Comparison of ENCODE assay signal across 1 fruit fly cellular context in the genomic region with DNA sequence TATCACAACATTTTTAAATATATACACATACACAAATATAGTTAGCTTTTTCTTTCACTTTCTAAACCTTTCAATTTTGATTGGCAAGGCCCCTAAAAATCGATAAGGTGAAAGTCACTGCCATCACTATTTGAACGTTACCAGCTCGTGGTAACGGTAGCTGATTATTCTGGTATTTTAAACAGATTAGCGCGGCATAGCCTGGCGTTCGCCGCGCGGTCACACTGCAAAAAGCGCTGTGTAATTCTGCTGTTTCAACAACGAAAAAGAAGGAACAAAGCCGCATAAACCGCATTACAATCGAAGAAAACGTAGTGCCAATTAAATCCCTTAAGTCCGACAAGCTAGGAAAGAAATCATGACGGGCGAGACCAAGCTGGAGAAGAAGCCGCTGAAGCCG.
TF ChIP-seq lines count a peak whose summit lies in the region.

TSS of gene Rpn1 (plus strand) at position 219 of the 400 bp plus-strand sequence.

TF ChIP-seq in whole organism, embryonic, 481 proteins besides CTCF, POLR2A, EP300 and RAD21 (continued from another document):
- TF ChIP-seq sr (GFP tag; IDR thresholded peaks at IDR 0.05; lab: Robert Waterston, UW) (no peak), stwl (tag; optimal IDR thresholded peaks at IDR 0.05; lab: Kevin White, UChicago) (peak; percentile 50), pho (GFP tag; optimal IDR thresholded peaks at IDR 0.05; lab: Kevin White, UChicago) (no peak), Rx (GFP tag; IDR thresholded peaks at IDR 0.05; lab: Robert Waterston, UW) (no peak), Dip3 (GFP tag; optimal IDR thresholded peaks at IDR 0.05; lab: Kevin White, UChicago) (no peak), CG9876 (GFP tag; optimal IDR thresholded peaks at IDR 0.05; lab: Kevin White, UChicago) (no peak), CG4282 (GFP tag; optimal IDR thresholded peaks at IDR 0.05; lab: Kevin White, UChicago) (no peak), gsb (GFP tag; IDR thresholded peaks at IDR 0.05; lab: Robert Waterston, UW) (no peak), Dek (tag; optimal IDR thresholded peaks at IDR 0.05; lab: Kevin White, UChicago) (no peak), CG6791 (GFP tag; IDR thresholded peaks at IDR 0.05; lab: Robert Waterston, UW; ENCODE audit: partially characterized antibody) (peak; percentile 62; the same call in 1 of the 3 replicates), tgo (GFP tag; IDR thresholded peaks at IDR 0.05; lab: Robert Waterston, UW) (no peak), ci (GFP tag; IDR thresholded peaks at IDR 0.05; lab: Robert Waterston, UW) (peak; percentile 49; the same call in 2 of the 3 replicates), dysf (GFP tag; IDR thresholded peaks at IDR 0.05; lab: Robert Waterston, UW) (no peak), CG6854 (GFP tag; optimal IDR thresholded peaks at IDR 0.05; lab: Kevin White, UChicago) (no peak), sd (tag; optimal IDR thresholded peaks at IDR 0.05; lab: Kevin White, UChicago) (no peak), Dad (GFP tag; optimal IDR thresholded peaks at IDR 0.05; lab: Kevin White, UChicago) (no peak), lola (GFP tag; optimal IDR thresholded peaks at IDR 0.05; lab: Kevin White, UChicago) (no peak), shn (GFP tag; optimal IDR thresholded peaks at IDR 0.05; lab: Kevin White, UChicago) (no peak), Mad (GFP tag; optimal IDR thresholded peaks at IDR 0.05; lab: Kevin White, UChicago) (no peak), salm (tag; optimal IDR thresholded peaks at IDR 0.05; lab: Kevin White, UChicago) (no peak), CG7987 (GFP tag; optimal IDR thresholded peaks at IDR 0.05; lab: Kevin White, UChicago) (no peak), Lpt (GFP tag; optimal IDR thresholded peaks at IDR 0.05; lab: Kevin White, UChicago) (no peak), Hmx (GFP tag; optimal IDR thresholded peaks at IDR 0.05; lab: Kevin White, UChicago) (no peak), cad (GFP tag; optimal IDR thresholded peaks at IDR 0.05; lab: Kevin White, UChicago) (no peak), exex (tag; optimal IDR thresholded peaks at IDR 0.05; lab: Kevin White, UChicago) (no peak), D (optimal IDR thresholded peaks at IDR 0.05; lab: Kevin White, UChicago) (no peak), D (GFP tag; optimal IDR thresholded peaks at IDR 0.05; lab: Kevin White, UChicago) (no peak), CG17385 (GFP tag; optimal IDR thresholded peaks at IDR 0.05; lab: Kevin White, UChicago) (no peak), CG4424 (GFP tag; optimal IDR thresholded peaks at IDR 0.05; lab: Kevin White, UChicago) (no peak), eve (GFP tag; optimal IDR thresholded peaks at IDR 0.05; lab: Kevin White, UChicago) (no peak), fd3F (GFP tag; optimal IDR thresholded peaks at IDR 0.05; lab: Kevin White, UChicago) (no peak), Doc3 (GFP tag; IDR thresholded peaks at IDR 0.05; lab: Robert Waterston, UW; ENCODE audit: partially characterized antibody) (no peak), CG10147 (GFP tag; optimal IDR thresholded peaks at IDR 0.05; lab: Kevin White, UChicago) (no peak), Camta (GFP tag; optimal IDR thresholded peaks at IDR 0.05; lab: Kevin White, UChicago) (no peak), zfh2 (GFP tag; optimal IDR thresholded peaks at IDR 0.05; lab: Kevin White, UChicago) (no peak), inv (GFP tag; IDR thresholded peaks at IDR 0.05; lab: Robert Waterston, UW; ENCODE audit: partially characterized antibody) (0 out of 2 replicates have a peak, but pooled peaks have one; percentile 26), CG15696 (tag; optimal IDR thresholded peaks at IDR 0.05; lab: Kevin White, UChicago) (no peak), Ptx1 (GFP tag; IDR thresholded peaks at IDR 0.05; lab: Robert Waterston, UW) (no peak), caup (GFP tag; optimal IDR thresholded peaks at IDR 0.05; lab: Kevin White, UChicago; ENCODE audit: severe bottlenecking) (no peak), CG8388 (GFP tag; optimal IDR thresholded peaks at IDR 0.05; lab: Kevin White, UChicago) (no peak), Ets97D (GFP tag; optimal IDR thresholded peaks at IDR 0.05; lab: Kevin White, UChicago) (peak; percentile 64), CG14050 (GFP tag; IDR thresholded peaks at IDR 0.05; lab: Robert Waterston, UW) (no peak), sna (GFP tag; IDR thresholded peaks at IDR 0.05; lab: Robert Waterston, UW; ENCODE audit: partially characterized antibody) (peak; percentile 42; the same call in 1 of the 2 replicates), Bteb2 (GFP tag; optimal IDR thresholded peaks at IDR 0.05; lab: Kevin White, UChicago) (no peak), CG13287 (GFP tag; IDR thresholded peaks at IDR 0.05; lab: Robert Waterston, UW; ENCODE audit: partially characterized antibody) (peak; percentile 68), z (GFP tag; IDR thresholded peaks at IDR 0.05; lab: Robert Waterston, UW) (no peak), ab (GFP tag; optimal IDR thresholded peaks at IDR 0.05; lab: Kevin White, UChicago) (no peak), CG5180 (GFP tag; optimal IDR thresholded peaks at IDR 0.05; lab: Kevin White, UChicago) (no peak), pzg (GFP tag; optimal IDR thresholded peaks at IDR 0.05; lab: Kevin White, UChicago) (peak; percentile 96), CG10543 (GFP tag; optimal IDR thresholded peaks at IDR 0.05; lab: Kevin White, UChicago) (no peak), bowl (GFP tag; IDR thresholded peaks at IDR 0.05; lab: Robert Waterston, UW) (no peak), Xbp1 (GFP tag; optimal IDR thresholded peaks at IDR 0.05; lab: Kevin White, UChicago) (peak; percentile 48), CG13123 (GFP tag; optimal IDR thresholded peaks at IDR 0.05; lab: Kevin White, UChicago) (no peak), CG13775 (GFP tag; optimal IDR thresholded peaks at IDR 0.05; lab: Kevin White, UChicago) (peak; percentile 4), pan (optimal IDR thresholded peaks at IDR 0.05; lab: Kevin White, UChicago) (no peak), pan (GFP tag; optimal IDR thresholded peaks at IDR 0.05 in 1 of 2, IDR thresholded peaks at IDR 0.05 in 1 of 2) (no peak), ato (GFP tag; IDR thresholded peaks at IDR 0.05; lab: Robert Waterston, UW; ENCODE audit: partially characterized antibody) (no peak), CG8765 (GFP tag; IDR thresholded peaks at IDR 0.05; lab: Robert Waterston, UW) (no peak), unpg (GFP tag; optimal IDR thresholded peaks at IDR 0.05; lab: Kevin White, UChicago) (no peak), CG2116 (GFP tag; optimal IDR thresholded peaks at IDR 0.05; lab: Kevin White, UChicago) (peak; percentile 77), vnd (GFP tag; IDR thresholded peaks at IDR 0.05; lab: Robert Waterston, UW; ENCODE audit: partially characterized antibody) (0 out of 3 replicates have a peak, but pooled peaks have one; percentile 33), dpn (GFP tag; optimal IDR thresholded peaks at IDR 0.05; lab: Kevin White, UChicago) (peak; percentile 1 to 30), CG5245 (GFP tag; optimal IDR thresholded peaks at IDR 0.05; lab: Kevin White, UChicago) (no peak), CG1603 (tag; optimal IDR thresholded peaks at IDR 0.05; lab: Kevin White, UChicago) (no peak), slou (GFP tag; optimal IDR thresholded peaks at IDR 0.05; lab: Kevin White, UChicago) (no peak), lmd (GFP tag; IDR thresholded peaks at IDR 0.05; lab: Robert Waterston, UW) (no peak), hkb (optimal IDR thresholded peaks at IDR 0.05; lab: Kevin White, UChicago) (no peak), hkb (GFP tag; IDR thresholded peaks at IDR 0.05; lab: Robert Waterston, UW) (no peak), CG2120 (GFP tag; optimal IDR thresholded peaks at IDR 0.05; lab: Kevin White, UChicago) (peak; percentile 52), CG9817 (tag; optimal IDR thresholded peaks at IDR 0.05; lab: Kevin White, UChicago) (no peak), Trl (optimal IDR thresholded peaks at IDR 0.05; lab: Kevin White, UChicago) (no peak), Trl (GFP tag; optimal IDR thresholded peaks at IDR 0.05; lab: Kevin White, UChicago) (no peak), Asciz (GFP tag; optimal IDR thresholded peaks at IDR 0.05; lab: Kevin White, UChicago) (no peak)
